Fruit fly (Drosophila melanogaster) whole organism, embryonic: ENCODE measurements around the gene AP-1mu.
A peak's percentile ranks its signal among the peaks of the same experiment; 100 is the strongest.

Experiments used
- B-H2 ChIP-seq: fragments of 200-800 bp; sonication (Bioruptor generic); optimal IDR thresholded peaks from 2 replicates; lab custom pipeline; 2018; ENCODE audit warnings: missing biosample characterization, mild to moderate bottlenecking, missing genetic modification characterization
- Blimp-1 ChIP-seq: fragments of 200-800 bp; sonication (Bioruptor generic); optimal IDR thresholded peaks from 3 replicates; lab custom pipeline; 2018; ENCODE audit warnings: missing biosample characterization, missing genetic modification characterization, mild to moderate bottlenecking, moderate library complexity, missing genetic modification reagents
- Bteb2 ChIP-seq: fragments of 200-800 bp; sonication (Bioruptor generic); optimal IDR thresholded peaks from 2 replicates; lab custom pipeline; 2016; ENCODE audit warnings: missing biosample characterization, missing genetic modification characterization
- CG13287 ChIP-seq: fragments of 200-800 bp; sonication (Bioruptor generic); IDR thresholded peaks from 2 replicates; pipeline ENCODE4 v1.3.6; 2022; ENCODE audit warnings: missing biosample characterization, missing genetic modification characterization; ENCODE audit not compliant: partially characterized antibody
- CG14014 ChIP-seq: fragments of 200-800 bp; sonication (Bioruptor generic); IDR thresholded peaks from 2 replicates; pipeline ENCODE4 v1.3.6; 2022; ENCODE audit warnings: missing biosample characterization, missing genetic modification characterization
- CG15479 ChIP-seq: fragments of 200-800 bp; sonication (Bioruptor generic); optimal IDR thresholded peaks from 3 replicates; lab custom pipeline; 2019; ENCODE audit warnings: missing biosample characterization, mild to moderate bottlenecking, missing genetic modification characterization, moderate library complexity
- CG2712 ChIP-seq: fragments of 200-800 bp; optimal IDR thresholded peaks from 3 replicates; lab custom pipeline; 2019; ENCODE audit warnings: missing biosample characterization, mild to moderate bottlenecking, missing genetic modification characterization, moderate library complexity
- CG30020 ChIP-seq: fragments of 200-800 bp; optimal IDR thresholded peaks from 2 replicates; lab custom pipeline; 2019; ENCODE audit warnings: missing biosample characterization, mild to moderate bottlenecking, missing genetic modification characterization, moderate library complexity
- CG31388 ChIP-seq: fragments of 200-800 bp; sonication (Bioruptor generic); optimal IDR thresholded peaks from 2 replicates; lab custom pipeline; 2016; ENCODE audit warnings: missing biosample characterization, missing genetic modification characterization
- CG3163 ChIP-seq: fragments of 200-800 bp; sonication (Bioruptor generic); optimal IDR thresholded peaks from 3 replicates; lab custom pipeline; 2016; ENCODE audit warnings: missing biosample characterization, missing genetic modification characterization
- CG32772 ChIP-seq: fragments of 200-800 bp; sonication (Bioruptor generic); IDR thresholded peaks from 2 replicates; pipeline ENCODE4 v1.3.6; 2022; ENCODE audit warnings: missing biosample characterization, missing genetic modification characterization
- CG3847 ChIP-seq: fragments of 200-800 bp; sonication (Bioruptor generic); IDR thresholded peaks from 2 replicates; pipeline ENCODE4 v1.3.6; 2022; ENCODE audit warnings: missing biosample characterization, missing genetic modification characterization
- CG4424 ChIP-seq: fragments of 200-800 bp; sonication (Bioruptor generic); optimal IDR thresholded peaks from 3 replicates; lab custom pipeline; 2016; ENCODE audit warnings: missing biosample characterization, missing genetic modification characterization
- CG5245 ChIP-seq: fragments of 200-800 bp; sonication (Bioruptor generic); optimal IDR thresholded peaks from 3 replicates; lab custom pipeline; 2016; ENCODE audit warnings: missing biosample characterization, missing genetic modification characterization
- CG5953 ChIP-seq: fragments of 200-800 bp; sonication (Bioruptor generic); IDR thresholded peaks from 2 replicates; pipeline ENCODE4 v1.3.6; 2022; ENCODE audit warnings: missing biosample characterization, missing genetic modification characterization
- CG7271 ChIP-seq: fragments of 200-800 bp; sonication (Bioruptor generic); optimal IDR thresholded peaks from 2 replicates; lab custom pipeline; 2018; ENCODE audit warnings: missing biosample characterization, mild to moderate bottlenecking, missing genetic modification characterization, moderate library complexity
- CG9215 ChIP-seq: fragments of 200-800 bp; sonication (Bioruptor generic); IDR thresholded peaks from 2 replicates; pipeline ENCODE4 v1.3.6; 2022; ENCODE audit warnings: missing biosample characterization, missing genetic modification characterization
- CG9932 ChIP-seq: fragments of 200-800 bp; sonication (Bioruptor generic); IDR thresholded peaks from 2 replicates; pipeline ENCODE4 v1.3.6; 2022; ENCODE audit warnings: missing biosample characterization, missing genetic modification characterization
- Dp ChIP-seq: fragments of 200-800 bp; sonication (Bioruptor generic); optimal IDR thresholded peaks from 2 replicates; lab custom pipeline; 2018; ENCODE audit warnings: missing biosample characterization, mild to moderate bottlenecking, missing genetic modification characterization, moderate library complexity
- HLH3B ChIP-seq: fragments of 200-800 bp; sonication (Bioruptor generic); IDR thresholded peaks from 2 replicates; pipeline ENCODE4 v1.3.6; 2022; ENCODE audit warnings: missing biosample characterization, missing genetic modification characterization
- Hmx ChIP-seq: fragments of 200-800 bp; sonication (Bioruptor generic); optimal IDR thresholded peaks from 2 replicates; lab custom pipeline; 2016; ENCODE audit warnings: missing biosample characterization, missing genetic modification characterization
- Med ChIP-seq: fragments of 200-800 bp; sonication (Bioruptor generic); peaks from one replicate; lab custom pipeline; 2016; ENCODE audit warnings: missing biosample characterization, missing genetic modification characterization, mild to moderate bottlenecking, inconsistent platforms, moderate library complexity
- Meics ChIP-seq: fragments of 200-800 bp; sonication (Bioruptor generic); optimal IDR thresholded peaks from 2 replicates; lab custom pipeline; 2017; ENCODE audit warnings: missing biosample characterization, mild to moderate bottlenecking, missing genetic modification characterization
- NfI ChIP-seq: fragments of 200-800 bp; sonication (Bioruptor generic); optimal IDR thresholded peaks from 3 replicates; lab custom pipeline; 2018; ENCODE audit warnings: missing biosample characterization, mild to moderate bottlenecking, missing genetic modification characterization, moderate library complexity
- Oaz ChIP-seq: fragments of 200-800 bp; sonication (Bioruptor generic); IDR thresholded peaks from 2 replicates; pipeline ENCODE4 v1.3.6; 2022; ENCODE audit warnings: missing biosample characterization, missing genetic modification characterization
- Ptx1 ChIP-seq: fragments of 200-800 bp; sonication (Bioruptor generic); IDR thresholded peaks from 2 replicates; pipeline ENCODE4 v1.3.6; 2022; ENCODE audit warnings: missing biosample characterization, missing genetic modification characterization
- Scr ChIP-seq: fragments of 200-800 bp; sonication (Bioruptor generic); IDR thresholded peaks from 2 replicates; pipeline ENCODE4 v1.3.6; 2022; ENCODE audit warnings: missing biosample characterization, missing genetic modification characterization; ENCODE audit not compliant: partially characterized antibody
- TFAM ChIP-seq: fragments of 200-800 bp; sonication (Bioruptor generic); optimal IDR thresholded peaks from 2 replicates; lab custom pipeline; 2017; ENCODE audit warnings: missing biosample characterization, missing genetic modification characterization, inconsistent platforms
- ato ChIP-seq: fragments of 200-800 bp; sonication (Bioruptor generic); IDR thresholded peaks from 2 replicates; pipeline ENCODE4 v1.3.6; 2022; ENCODE audit warnings: missing biosample characterization, missing genetic modification characterization; ENCODE audit not compliant: partially characterized antibody
- caup ChIP-seq: fragments of 200-800 bp; sonication (Bioruptor generic); optimal IDR thresholded peaks from 3 replicates; lab custom pipeline; 2017; ENCODE audit warnings: missing biosample characterization, mild to moderate bottlenecking, missing genetic modification characterization, moderate library complexity; ENCODE audit not compliant: severe bottlenecking
- emc ChIP-seq: fragments of 200-800 bp; sonication (Bioruptor generic); optimal IDR thresholded peaks from 2 replicates; lab custom pipeline; 2016; ENCODE audit warnings: missing biosample characterization, missing genetic modification characterization
- ems ChIP-seq: fragments of 200-800 bp; sonication (Bioruptor generic); optimal IDR thresholded peaks from 3 replicates; lab custom pipeline; 2016; ENCODE audit warnings: missing biosample characterization, missing genetic modification characterization
- fd102C ChIP-seq: fragments of 200-800 bp; sonication (Bioruptor generic); optimal IDR thresholded peaks from 2 replicates; lab custom pipeline; 2018; ENCODE audit warnings: missing biosample characterization, mild to moderate bottlenecking, missing genetic modification characterization, moderate library complexity
- fd3F ChIP-seq: fragments of 200-800 bp; sonication (Bioruptor generic); optimal IDR thresholded peaks from 2 replicates; lab custom pipeline; 2018; ENCODE audit warnings: missing biosample characterization, mild to moderate bottlenecking, missing genetic modification characterization, moderate library complexity
- gt ChIP-seq: fragments of 200-800 bp; sonication (Bioruptor generic); IDR thresholded peaks from 2 replicates; pipeline ENCODE4 v1.3.6; 2022; ENCODE audit warnings: missing biosample characterization, missing genetic modification characterization
- ind ChIP-seq: fragments of 200-800 bp; sonication (Bioruptor generic); optimal IDR thresholded peaks from 3 replicates; lab custom pipeline; 2016; ENCODE audit warnings: missing biosample characterization, missing genetic modification characterization
- insv ChIP-seq, 2 experiments: fragments of 200-800 bp; sonication (Bioruptor generic); optimal IDR thresholded peaks; 3 replicates each; lab custom pipeline; 2016 to 2018; ENCODE audit warnings: missing biosample characterization in 2 of 2, missing genetic modification characterization in 2 of 2
- jigr1 ChIP-seq: fragments of 200-800 bp; sonication (Bioruptor generic); IDR thresholded peaks from 3 replicates; pipeline ENCODE4 v1.3.6; 2022; ENCODE audit warnings: missing biosample characterization, missing genetic modification characterization
- ken ChIP-seq: fragments of 200-800 bp; sonication (Bioruptor generic); IDR thresholded peaks from 3 replicates; pipeline ENCODE4 v1.3.6; 2022; ENCODE audit warnings: missing biosample characterization, missing genetic modification characterization
- nau ChIP-seq: fragments of 200-800 bp; sonication (Bioruptor generic); optimal IDR thresholded peaks from 3 replicates; lab custom pipeline; 2017; ENCODE audit warnings: missing biosample characterization, mild to moderate bottlenecking, missing genetic modification characterization, missing genetic modification reagents
- oc ChIP-seq: fragments of 200-800 bp; sonication (Bioruptor generic); optimal IDR thresholded peaks from 2 replicates; lab custom pipeline; 2018; ENCODE audit warnings: missing biosample characterization, mild to moderate bottlenecking, missing genetic modification characterization, moderate library complexity
- p53 ChIP-seq: fragments of 200-800 bp; sonication (Bioruptor generic); optimal IDR thresholded peaks from 2 replicates; lab custom pipeline; 2016; ENCODE audit warnings: missing biosample characterization, missing genetic modification characterization
- pzg ChIP-seq: fragments of 200-800 bp; sonication (Bioruptor generic); optimal IDR thresholded peaks from 3 replicates; lab custom pipeline; 2018; ENCODE audit warnings: missing biosample characterization, mild to moderate bottlenecking, missing genetic modification characterization, moderate library complexity
- repo ChIP-seq: fragments of 200-800 bp; sonication (Bioruptor generic); optimal IDR thresholded peaks from 2 replicates; lab custom pipeline; 2016; ENCODE audit warnings: missing biosample characterization, missing genetic modification characterization
- row ChIP-seq: fragments of 200-800 bp; sonication (Bioruptor generic); IDR thresholded peaks from 3 replicates; pipeline ENCODE4 v1.3.6; 2022; ENCODE audit warnings: missing biosample characterization, missing genetic modification characterization
- sd ChIP-seq: fragments of 200-800 bp; sonication (Bioruptor generic); optimal IDR thresholded peaks from 3 replicates; lab custom pipeline; 2018; ENCODE audit warnings: missing biosample characterization, mild to moderate bottlenecking, missing genetic modification characterization, moderate library complexity
- shn ChIP-seq: fragments of 200-800 bp; sonication (Bioruptor generic); optimal IDR thresholded peaks from 3 replicates; lab custom pipeline; 2016; ENCODE audit warnings: missing biosample characterization, missing genetic modification characterization
- tgo ChIP-seq: fragments of 200-800 bp; sonication (Bioruptor generic); IDR thresholded peaks from 3 replicates; pipeline ENCODE4 v1.3.6; 2022; ENCODE audit warnings: missing biosample characterization, missing genetic modification characterization
- trem ChIP-seq: fragments of 200-800 bp; optimal IDR thresholded peaks from 3 replicates; lab custom pipeline; 2019; ENCODE audit warnings: missing biosample characterization, mild to moderate bottlenecking, missing genetic modification characterization, moderate library complexity
- ttk ChIP-seq: fragments of 200-800 bp; sonication (Bioruptor generic); IDR thresholded peaks from 2 replicates; pipeline ENCODE4 v2.1.2; 2022; ENCODE audit warnings: missing biosample characterization, missing genetic modification characterization
- vvl ChIP-seq: fragments of 200-800 bp; sonication (Bioruptor generic); IDR thresholded peaks from 2 replicates; pipeline ENCODE4 v1.3.6; 2022; ENCODE audit warnings: missing biosample characterization, missing genetic modification characterization
- z ChIP-seq: fragments of 200-800 bp; sonication (Bioruptor generic); IDR thresholded peaks from 3 replicates; pipeline ENCODE4 v1.3.6; 2022; ENCODE audit warnings: missing biosample characterization, missing genetic modification characterization
- zen2 ChIP-seq: fragments of 200-800 bp; sonication (Bioruptor generic); IDR thresholded peaks from 3 replicates; pipeline ENCODE4 v1.3.6; 2022; ENCODE audit warnings: missing biosample characterization, missing genetic modification characterization; ENCODE audit not compliant: partially characterized antibody
- zfh2 ChIP-seq: fragments of 200-800 bp; sonication (Bioruptor generic); optimal IDR thresholded peaks from 2 replicates; lab custom pipeline; 2016; ENCODE audit warnings: missing biosample characterization, missing genetic modification characterization

The AP-1mu gene

dm6 chr3R:9600558-9600959 lies 41.2 kb upstream of the AP-1mu start (continued):
- TF ChIP-seq jigr1 (no peak), tgo (GFP tag; lab: Robert Waterston, UW) (no peak), emc (GFP tag; lab: Kevin White, UChicago) (no peak), sd (tag; lab: Kevin White, UChicago) (peak; percentile 2), fd3F (GFP tag; lab: Kevin White, UChicago) (peak; percentile 32), CG4424 (GFP tag; lab: Kevin White, UChicago) (peak; percentile 28), zfh2 (GFP tag; lab: Kevin White, UChicago) (no peak), Oaz (no peak), Meics (GFP tag; lab: Kevin White, UChicago) (peak; percentile 78), repo (no peak), CG14014 (GFP tag; lab: Robert Waterston, UW) (no peak), CG2712 (tag; lab: Kevin White, UChicago) (peak; percentile 45), CG32772 (GFP tag; lab: Robert Waterston, UW) (no peak), ind (peak; percentile 27), insv (GFP tag; optimal IDR thresholded peaks at IDR 0.05; lab: Kevin White, UChicago) (no peak), CG7271 (tag; lab: Kevin White, UChicago) (no peak), Bteb2 (GFP tag; lab: Kevin White, UChicago) (no peak), CG9932 (GFP tag; lab: Robert Waterston, UW) (peak; percentile 66), p53 (GFP tag; lab: Kevin White, UChicago) (no peak), oc (tag; lab: Kevin White, UChicago) (no peak), CG5245 (GFP tag; lab: Kevin White, UChicago) (peak; percentile 6), CG15479 (no peak), CG13287 (GFP tag; lab: Robert Waterston, UW) (no peak), trem (peak; percentile 4), CG3163 (GFP tag; lab: Kevin White, UChicago) (no peak), nau (GFP tag; lab: Kevin White, UChicago) (peak; percentile 34), ken (no peak), zen2 (GFP tag; lab: Robert Waterston, UW) (no peak), z (no peak), ttk (GFP tag; lab: Robert Waterston, UW) (no peak), CG3847 (GFP tag; lab: Robert Waterston, UW) (peak; percentile 32), HLH3B (GFP tag; lab: Robert Waterston, UW) (no peak; the same call in 1 of the 2 replicates), caup (GFP tag; lab: Kevin White, UChicago) (peak; percentile 71), Blimp-1 (GFP tag; lab: Kevin White, UChicago) (peak; percentile 41), Ptx1 (GFP tag; lab: Robert Waterston, UW) (peak; percentile 13; the same call in 1 of the 2 replicates), B-H2 (no peak), TFAM (no peak), Med (GFP tag; lab: Kevin White, UChicago) (peak; percentile 86)

- TF ChIP-seq shn (GFP tag; lab: Kevin White, UChicago) (no peak), fd102C (GFP tag; lab: Kevin White, UChicago) (no peak), ato (GFP tag; lab: Robert Waterston, UW) (no peak), vvl (peak; percentile 51; the same call in 1 of the 2 replicates), Dp (GFP tag; lab: Kevin White, UChicago) (no peak), row (GFP tag; lab: Robert Waterston, UW) (peak; percentile 58; the same call in 2 of the 3 replicates), pzg (GFP tag; lab: Kevin White, UChicago) (no peak), CG30020 (tag; lab: Kevin White, UChicago) (no peak), CG5953 (GFP tag; lab: Robert Waterston, UW) (no peak), CG31388 (GFP tag; lab: Kevin White, UChicago) (no peak), CG9215 (GFP tag; lab: Robert Waterston, UW) (no peak), ems (GFP tag; lab: Kevin White, UChicago) (no peak), Scr (no peak), NfI (GFP tag; lab: Kevin White, UChicago) (peak; percentile 30), Hmx (no peak), gt (GFP tag; lab: Robert Waterston, UW) (no peak)
Observed at dm6 chr3R:9598099-9598498, 38.8 kb upstream of the AP-1mu start.
